Worm (Caenorhabditis elegans) whole organism, young adult: ENCODE measurements around the gene sri-34.
"Not testable (repeated sequence)": the region's sequence is repeated elsewhere in the genome, so short reads cannot be mapped to it uniquely, and the experiment has no call there.

Experiments
- C17E4.6 ChIP-seq: fragments of 200-800 bp; sonication (Bioruptor generic); IDR thresholded peaks from 2 replicates; pipeline ENCODE4 v1.3.6; 2022; ENCODE audit warnings: missing genetic modification reagents, missing genetic modification characterization, missing compliant biosample characterization
- F10E7.11 ChIP-seq: sonication (generic microtip); optimal IDR thresholded peaks from 2 replicates; lab custom pipeline; 2017; ENCODE audit warnings: mild to moderate bottlenecking, missing genetic modification characterization, moderate library complexity, missing compliant biosample characterization
- F52B5.7 ChIP-seq: sonication (generic microtip); optimal IDR thresholded peaks from 2 replicates; lab custom pipeline; 2016; ENCODE audit warnings: mild to moderate bottlenecking, missing genetic modification characterization, missing compliant biosample characterization
- K11D2.4 ChIP-seq: fragments of 200-800 bp; sonication (Bioruptor generic); IDR thresholded peaks from 2 replicates; pipeline ENCODE4 v1.3.6; 2022; ENCODE audit warnings: missing genetic modification reagents, missing genetic modification characterization, missing compliant biosample characterization
- T07F8.4 ChIP-seq: sonication (generic microtip); optimal IDR thresholded peaks from 2 replicates; lab custom pipeline; 2016; ENCODE audit warnings: mild to moderate bottlenecking, missing genetic modification characterization, moderate library complexity, missing compliant biosample characterization
- T26A5.8 ChIP-seq: sonication (generic microtip); optimal IDR thresholded peaks from 2 replicates; lab custom pipeline; 2016; ENCODE audit warnings: missing genetic modification characterization, missing compliant biosample characterization
- akir-1 ChIP-seq: fragments of 200-800 bp; sonication (Bioruptor generic); optimal IDR thresholded peaks from 2 replicates; lab custom pipeline; 2018; ENCODE audit warnings: mild to moderate bottlenecking, missing genetic modification characterization, moderate library complexity, missing compliant biosample characterization
- aptf-2 ChIP-seq: fragments of 200-800 bp; sonication (Bioruptor generic); conservative IDR thresholded peaks from 2 replicates; pipeline ENCODE4 v1.3.6; 2022; ENCODE audit warnings: missing genetic modification reagents, missing genetic modification characterization, missing compliant biosample characterization
- aptf-3 ChIP-seq: fragments of 200-800 bp; sonication (Bioruptor generic); IDR thresholded peaks from 2 replicates; pipeline ENCODE4 v1.3.6; 2022; ENCODE audit warnings: missing genetic modification characterization, missing compliant biosample characterization
- atf-7 ChIP-seq: sonication (generic microtip); optimal IDR thresholded peaks from 2 replicates; lab custom pipeline; 2017; ENCODE audit warnings: mild to moderate bottlenecking, missing genetic modification characterization, missing compliant biosample characterization
- attf-3 ChIP-seq: fragments of 200-800 bp; sonication (Bioruptor generic); conservative IDR thresholded peaks from 2 replicates; pipeline ENCODE4 v1.3.6; 2022; ENCODE audit warnings: missing genetic modification reagents, missing genetic modification characterization, missing compliant biosample characterization
- attf-5 ChIP-seq: fragments of 200-800 bp; sonication (Bioruptor generic); optimal IDR thresholded peaks from 2 replicates; lab custom pipeline; 2018; ENCODE audit warnings: mild to moderate bottlenecking, missing genetic modification characterization, missing compliant biosample characterization
- bed-2 ChIP-seq: fragments of 200-800 bp; sonication (Bioruptor generic); IDR thresholded peaks from 2 replicates; pipeline ENCODE4 v1.3.6; 2022; ENCODE audit warnings: missing genetic modification reagents, missing genetic modification characterization, missing compliant biosample characterization
- cebp-2 ChIP-seq: fragments of 200-800 bp; sonication (Bioruptor generic); IDR thresholded peaks from 2 replicates; pipeline ENCODE4 v1.3.6; 2022; ENCODE audit warnings: missing genetic modification characterization, missing compliant biosample characterization
- ceh-100 ChIP-seq: fragments of 200-800 bp; sonication (Bioruptor generic); IDR thresholded peaks from 2 replicates; pipeline ENCODE4 v1.3.6; 2022; ENCODE audit warnings: missing genetic modification reagents, missing genetic modification characterization, missing compliant biosample characterization
- ceh-79 ChIP-seq: sonication (generic microtip); optimal IDR thresholded peaks from 2 replicates; lab custom pipeline; 2017; ENCODE audit warnings: mild to moderate bottlenecking, missing genetic modification characterization, missing compliant biosample characterization
- die-1 ChIP-seq: sonication (generic microtip); optimal IDR thresholded peaks from 2 replicates; lab custom pipeline; 2016; ENCODE audit warnings: missing genotype, mild to moderate bottlenecking, missing genetic modification characterization, missing compliant biosample characterization
- dpff-1 ChIP-seq: sonication (generic microtip); optimal IDR thresholded peaks from 2 replicates; lab custom pipeline; 2017; ENCODE audit warnings: mild to moderate bottlenecking, missing genetic modification characterization, missing compliant biosample characterization
- efl-1 ChIP-seq: fragments of 150-350 bp; optimal IDR thresholded peaks from 2 replicates; lab custom pipeline; 2014; ENCODE audit warnings: missing biosample characterization, missing genetic modification reagents, missing genetic modification characterization
- hlh-12 ChIP-seq: sonication (generic microtip); optimal IDR thresholded peaks from 2 replicates; lab custom pipeline; 2016; ENCODE audit warnings: missing genetic modification characterization, missing compliant biosample characterization
- hlh-26 ChIP-seq: fragments of 200-800 bp; sonication (Bioruptor generic); conservative IDR thresholded peaks from 2 replicates; pipeline ENCODE4 v1.3.6; 2022; ENCODE audit warnings: missing genetic modification reagents, missing genetic modification characterization, missing compliant biosample characterization
- let-607 ChIP-seq, 2 experiments: fragments of 200-800 bp in 1 of 2; sonication (Bioruptor generic) in 1 of 2; sonication (generic microtip) in 1 of 2; optimal IDR thresholded peaks; 2 replicates each; lab custom pipeline; 2016 to 2018; ENCODE audit warnings: mild to moderate bottlenecking in 2 of 2, missing compliant biosample characterization in 2 of 2, missing genetic modification characterization in 2 of 2, moderate library complexity in 2 of 2, missing genotype in 1 of 2
- madf-3 ChIP-seq: fragments of 200-800 bp; sonication (Bioruptor generic); IDR thresholded peaks from 2 replicates; pipeline ENCODE4 v1.3.6; 2022; ENCODE audit warnings: missing genetic modification reagents, missing genetic modification characterization, missing compliant biosample characterization
- madf-6 ChIP-seq: fragments of 200-800 bp; sonication (Bioruptor generic); IDR thresholded peaks from 2 replicates; pipeline ENCODE4 v1.3.6; 2022; ENCODE audit warnings: missing genetic modification reagents, missing genetic modification characterization, missing compliant biosample characterization
- madf-8 ChIP-seq: fragments of 200-800 bp; sonication (Bioruptor generic); conservative IDR thresholded peaks from 2 replicates; pipeline ENCODE4 v1.3.6; 2022; ENCODE audit warnings: missing genetic modification reagents, missing genetic modification characterization, missing compliant biosample characterization
- mel-28 ChIP-seq: sonication (generic microtip); optimal IDR thresholded peaks from 2 replicates; lab custom pipeline; 2016; ENCODE audit warnings: borderline replicate concordance, mild to moderate bottlenecking, missing genetic modification characterization, missing compliant biosample characterization
- nfya-2 ChIP-seq: fragments of 200-800 bp; sonication (Bioruptor generic); IDR thresholded peaks from 2 replicates; pipeline ENCODE4 v1.3.6; 2022; ENCODE audit warnings: missing genetic modification reagents, missing genetic modification characterization, missing compliant biosample characterization
- nhr-27 ChIP-seq: fragments of 200-800 bp; sonication (Bioruptor generic); optimal IDR thresholded peaks from 2 replicates; lab custom pipeline; 2018; ENCODE audit warnings: mild to moderate bottlenecking, missing genetic modification characterization, moderate library complexity, missing compliant biosample characterization
- pha-4 ChIP-seq: fragments of 150-350 bp; sonication (generic microtip); optimal IDR thresholded peaks from 2 replicates; lab custom pipeline; 2014; ENCODE audit warnings: missing biosample characterization, missing genetic modification reagents, missing genetic modification characterization
- sdz-38 ChIP-seq: sonication (generic microtip); optimal IDR thresholded peaks from 2 replicates; lab custom pipeline; 2016; ENCODE audit warnings: missing genotype, missing genetic modification characterization, missing compliant biosample characterization
- sptf-2 ChIP-seq: fragments of 200-800 bp; sonication (Bioruptor generic); optimal IDR thresholded peaks from 2 replicates; lab custom pipeline; 2018; ENCODE audit warnings: mild to moderate bottlenecking, missing genetic modification characterization, missing compliant biosample characterization
- ztf-18 ChIP-seq: sonication (generic microtip); optimal IDR thresholded peaks from 2 replicates; lab custom pipeline; 2016; ENCODE audit warnings: missing genotype, mild to moderate bottlenecking, missing genetic modification characterization, missing compliant biosample characterization
- ztf-6 ChIP-seq: fragments of 200-800 bp; sonication (Bioruptor generic); IDR thresholded peaks from 2 replicates; pipeline ENCODE4 v1.3.6; 2022; ENCODE audit warnings: missing genetic modification reagents, missing genetic modification characterization, missing compliant biosample characterization

Gene sri-34

DNA sequence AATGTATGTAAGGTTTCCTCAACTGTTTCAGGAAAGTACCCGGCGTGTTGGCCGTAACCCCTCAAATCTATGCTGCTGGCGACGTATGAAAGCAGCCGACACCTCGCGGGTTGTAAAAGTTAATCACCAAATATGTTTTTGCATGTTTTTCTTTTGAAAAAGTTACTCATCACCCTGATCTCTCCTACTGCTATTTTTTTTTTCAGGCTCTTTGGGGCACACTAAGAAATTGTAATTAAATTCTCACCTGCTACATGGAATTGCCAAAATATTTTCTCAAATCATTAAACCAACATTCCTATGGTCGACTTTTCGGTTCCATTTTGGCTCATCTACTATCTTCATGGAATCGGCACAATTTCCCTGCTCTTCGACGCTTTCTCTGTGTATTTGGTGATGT, 26.0 kb upstream of the sri-34 start, which contains the start of gene sri-78:
Gene sri-78 (plus strand): TSS at position 301 of the 400 bp plus-strand sequence.
- TF ChIP-seq C17E4.6, madf-3, K11D2.4 (GFP tag; lab: Robert Waterston, UW): not testable (repeated sequence)

DNA sequence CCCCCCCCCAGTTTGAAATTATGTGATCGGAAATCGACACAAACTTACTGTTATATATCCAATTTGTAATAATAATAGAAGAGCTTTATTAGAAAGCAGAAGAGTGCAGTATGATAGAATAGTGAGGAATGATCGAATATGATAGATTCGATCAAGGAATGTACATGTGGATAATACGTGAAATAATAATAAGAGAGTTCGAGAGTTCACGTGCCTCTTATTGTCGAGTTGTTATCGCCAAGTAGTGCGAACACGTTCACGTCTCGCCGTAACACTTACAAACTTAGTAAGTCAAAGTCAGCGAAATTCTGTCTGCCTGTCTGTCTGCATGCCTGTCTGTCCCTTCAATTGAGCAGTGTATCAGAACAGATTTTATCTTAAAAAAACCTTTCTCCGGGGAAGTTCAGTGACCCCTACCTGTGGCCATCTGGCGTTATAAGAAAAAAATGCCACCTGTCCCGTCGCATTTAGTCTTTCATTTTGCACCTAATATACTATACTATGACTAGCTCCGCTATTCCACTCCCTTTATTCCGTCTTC, 24.5 kb upstream of the sri-34 start, which contains the start of the genes Y27F2A.6 and Y27F2A.8:
Gene Y27F2A.6 (minus strand): TSS at position 101 of the 541 bp plus-strand sequence.
Gene Y27F2A.8 (plus strand): TSS at position 491 of the 541 bp plus-strand sequence.
- not testable (repeated sequence) for TF ChIP-seq hlh-12 (tag; lab: Kevin White, UChicago); hlh-26; T26A5.8 (tag; lab: Kevin White, UChicago)
- TF ChIP-seq, all 124 proteins: peak for 0; not testable (repeated sequence) for 124

DNA sequence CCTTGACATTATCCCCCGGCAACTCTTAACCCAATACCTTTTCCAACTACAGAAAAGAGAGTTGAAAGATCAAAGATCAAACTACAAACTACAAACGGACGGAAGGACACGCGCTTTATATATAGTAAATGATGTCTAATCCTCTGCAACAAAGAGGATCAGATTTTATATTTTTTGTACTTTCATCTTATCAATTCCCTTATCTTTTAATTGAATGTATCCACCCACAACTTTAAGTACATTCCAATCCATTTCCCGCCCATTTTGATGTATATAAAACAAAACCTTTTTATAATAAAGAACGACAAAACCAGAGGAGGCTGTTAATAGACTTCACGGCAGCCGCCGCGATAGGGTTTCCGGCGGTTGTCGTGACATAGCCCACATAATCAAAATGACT, 18.8 kb upstream of the sri-34 start, which contains the start of gene sri-40:
Gene sri-40 (plus strand): TSS at position 301 of the 400 bp plus-strand sequence.
- TF ChIP-seq efl-1 (GFP tag; lab: Kevin White, UChicago); atf-7; sdz-38: not testable (repeated sequence)

DNA sequence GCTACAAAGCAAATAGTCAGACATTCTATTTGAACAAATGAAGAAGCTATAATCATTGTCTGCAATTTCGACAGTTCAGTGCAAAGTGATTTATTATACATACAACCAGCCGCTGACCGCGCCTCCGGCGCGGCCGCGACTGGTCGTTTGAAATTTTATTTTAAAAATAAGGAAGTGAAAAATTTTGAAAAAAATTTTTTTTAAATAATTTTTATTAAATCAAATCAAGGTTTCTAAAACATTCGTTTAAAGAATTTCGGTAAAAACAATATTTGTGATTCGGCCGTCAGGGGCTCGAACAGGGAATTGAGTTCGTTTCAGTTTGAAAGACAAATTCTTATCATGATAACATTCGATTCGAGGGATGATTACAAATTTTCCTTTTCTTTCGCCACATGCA, 13.3 kb upstream of the sri-34 start, which contains the start of gene Y27F2A.10:
Gene Y27F2A.10 (minus strand): TSS at position 101 of the 400 bp plus-strand sequence.
- TF ChIP-seq aptf-2 (GFP tag; lab: Robert Waterston, UW) (no peak), ztf-6 (GFP tag; lab: Robert Waterston, UW) (no peak), bed-2 (GFP tag; lab: Robert Waterston, UW) (no peak), nhr-27 (tag; lab: Kevin White, UChicago) (no peak), cebp-2 (no peak)

DNA sequence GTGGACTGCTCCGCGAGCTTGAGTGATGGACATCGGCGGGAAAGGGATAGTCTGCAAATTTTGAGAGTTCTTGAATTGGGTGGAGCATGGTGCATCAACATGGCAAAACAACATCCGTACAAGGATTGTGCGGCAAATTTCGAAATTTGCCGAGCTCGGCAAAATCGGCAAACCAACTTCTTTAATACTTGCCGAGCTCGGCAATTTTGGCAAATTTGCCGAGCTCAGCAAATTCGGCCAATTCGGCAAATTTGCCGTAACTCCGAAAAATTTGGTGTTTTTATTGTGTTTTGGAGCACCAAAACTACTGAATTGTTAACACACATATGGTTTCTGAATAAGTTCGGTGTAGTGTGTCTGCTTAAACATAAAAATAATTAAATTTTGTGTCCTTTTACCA, 11.2 kb upstream of the sri-34 start, which contains the start of gene fbxc-55:
Gene fbxc-55 (minus strand): TSS at position 101 of the 400 bp plus-strand sequence.
- no peak for TF ChIP-seq attf-5 (GFP tag; lab: Kevin White, UChicago)
- TF ChIP-seq F10E7.11 = no peak

DNA sequence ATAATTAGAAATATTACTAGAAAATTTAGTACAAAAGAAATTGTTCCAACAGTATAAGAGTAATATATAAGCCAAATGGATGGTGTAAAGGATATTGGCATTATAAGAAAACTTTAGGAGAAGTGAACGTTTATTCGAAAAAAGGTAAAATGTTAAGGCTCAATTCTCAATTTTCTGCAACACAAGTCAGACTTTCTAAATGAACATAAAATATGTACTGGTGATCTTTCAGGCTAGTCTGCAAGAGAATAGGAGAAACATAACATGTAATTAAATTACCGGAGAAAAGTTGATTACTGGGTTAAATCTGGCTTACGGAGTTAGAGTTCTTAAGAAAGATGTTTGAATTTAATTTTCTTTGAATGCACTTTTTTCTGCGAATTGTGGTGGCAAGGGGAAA, 2.1 kb downstream of the sri-34 start, which contains the start of gene sri-33:
Gene sri-33 (minus strand): TSS at position 101 of the 400 bp plus-strand sequence.
- TF ChIP-seq aptf-2 (GFP tag; lab: Robert Waterston, UW) (no peak), ceh-100 (GFP tag; lab: Robert Waterston, UW) (no peak), madf-8 (GFP tag; lab: Robert Waterston, UW) (no peak), pha-4 (no peak), ceh-79 (no peak), akir-1 (GFP tag; lab: Kevin White, UChicago) (no peak), sptf-2 (GFP tag; lab: Kevin White, UChicago) (no peak)

DNA sequence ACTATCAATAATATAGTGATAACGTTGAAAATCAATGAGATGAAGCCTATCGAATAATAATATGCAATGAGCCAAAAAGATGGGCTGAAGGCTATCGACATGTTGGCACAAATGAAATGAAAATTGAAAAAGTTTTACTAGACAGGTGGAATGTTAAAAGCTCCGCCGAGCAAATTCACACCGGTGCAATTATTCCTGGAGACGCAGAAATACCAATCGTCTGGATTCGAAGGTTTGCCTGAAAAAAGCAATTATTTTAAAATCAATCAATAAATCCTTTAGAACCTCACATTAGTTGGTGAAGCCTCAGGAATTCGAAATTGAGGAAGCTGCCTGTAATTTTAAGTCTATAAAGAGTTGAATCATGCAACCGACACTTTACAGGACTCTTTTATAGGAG, 4.5 kb downstream of the sri-34 start, which contains the start of gene sri-32:
Gene sri-32 (minus strand): TSS at position 101 of the 400 bp plus-strand sequence.
- TF ChIP-seq C17E4.6 (GFP tag; lab: Robert Waterston, UW) (no peak), dpff-1 (tag; lab: Kevin White, UChicago) (no peak), let-607 (tag; optimal IDR thresholded peaks at IDR 0.05; lab: Kevin White, UChicago) (no peak), F10E7.11 (no peak), mel-28 (tag; lab: Kevin White, UChicago) (no peak), attf-3 (GFP tag; lab: Robert Waterston, UW) (no peak), madf-6 (GFP tag; lab: Robert Waterston, UW) (no peak), atf-7 (no peak), aptf-3 (GFP tag; lab: Robert Waterston, UW) (no peak), T07F8.4 (tag; lab: Kevin White, UChicago) (no peak), F52B5.7 (tag; lab: Kevin White, UChicago) (no peak), die-1 (tag; lab: Kevin White, UChicago) (no peak), nfya-2 (GFP tag; lab: Robert Waterston, UW) (no peak), ztf-18 (no peak)
